Fruit fly (Drosophila melanogaster) whole organism, embryonic: ENCODE measurements around the gene CG43693.

Experiments
- Awh ChIP-seq: fragments of 200-800 bp; sonication (Bioruptor generic); IDR thresholded peaks from 2 replicates; pipeline ENCODE4, ENCODE4 v1.3.6; 2022; ENCODE audit warnings: missing biosample characterization, missing genetic modification characterization
- BEAF-32 ChIP-seq: fragments of 200-800 bp; sonication (Bioruptor generic); optimal IDR thresholded peaks from 3 replicates; lab custom pipeline; 2017; ENCODE audit warnings: missing biosample characterization, missing genetic modification characterization, mild to moderate bottlenecking, moderate library complexity, missing genetic modification reagents
- CG10979 ChIP-seq: fragments of 200-800 bp; sonication (Bioruptor generic); optimal IDR thresholded peaks from 2 replicates; lab custom pipeline; 2018; ENCODE audit warnings: missing biosample characterization, mild to moderate bottlenecking, missing genetic modification characterization, moderate library complexity
- CG11247 ChIP-seq: fragments of 200-800 bp; sonication (Bioruptor generic); IDR thresholded peaks from 2 replicates; pipeline ENCODE4 v1.3.6; 2022; ENCODE audit warnings: missing biosample characterization, missing genetic modification characterization
- CG12071 ChIP-seq: fragments of 200-800 bp; sonication (Bioruptor generic); optimal IDR thresholded peaks from 3 replicates; lab custom pipeline; 2018; ENCODE audit warnings: missing biosample characterization, mild to moderate bottlenecking, missing genetic modification characterization
- CG1602 ChIP-seq: fragments of 200-800 bp; sonication (Bioruptor generic); optimal IDR thresholded peaks from 3 replicates; lab custom pipeline; 2016; ENCODE audit warnings: missing biosample characterization, missing genetic modification characterization
- CG17802 ChIP-seq: fragments of 200-800 bp; sonication (Bioruptor generic); optimal IDR thresholded peaks from 2 replicates; lab custom pipeline; 2018; ENCODE audit warnings: missing biosample characterization, mild to moderate bottlenecking, missing genetic modification characterization, moderate library complexity
- CG3065 ChIP-seq: fragments of 200-800 bp; sonication (Bioruptor generic); optimal IDR thresholded peaks from 2 replicates; lab custom pipeline; 2016; ENCODE audit warnings: missing biosample characterization, missing genetic modification characterization
- CG31441 ChIP-seq: fragments of 200-800 bp; sonication (Bioruptor generic); IDR thresholded peaks from 2 replicates; pipeline ENCODE4 v1.3.6; 2022; ENCODE audit warnings: missing biosample characterization, missing genetic modification characterization
- CG3726 ChIP-seq: fragments of 200-800 bp; sonication (Bioruptor generic); IDR thresholded peaks from 3 replicates; pipeline ENCODE4, ENCODE4 v1.3.6; 2022; ENCODE audit warnings: missing biosample characterization, missing genetic modification characterization
- CG4424 ChIP-seq: fragments of 200-800 bp; sonication (Bioruptor generic); optimal IDR thresholded peaks from 3 replicates; lab custom pipeline; 2016; ENCODE audit warnings: missing biosample characterization, missing genetic modification characterization
- CG4820 ChIP-seq: fragments of 200-800 bp; sonication (Bioruptor generic); optimal IDR thresholded peaks from 3 replicates; lab custom pipeline; 2016; ENCODE audit warnings: missing biosample characterization, missing genetic modification characterization
- CG5245 ChIP-seq: fragments of 200-800 bp; sonication (Bioruptor generic); optimal IDR thresholded peaks from 3 replicates; lab custom pipeline; 2016; ENCODE audit warnings: missing biosample characterization, missing genetic modification characterization
- CG7372 ChIP-seq: fragments of 200-800 bp; sonication (Bioruptor generic); IDR thresholded peaks from 2 replicates; pipeline ENCODE4 v1.3.6; 2022; ENCODE audit warnings: missing biosample characterization, missing genetic modification characterization
- CG7839 ChIP-seq: fragments of 200-800 bp; sonication (Bioruptor generic); optimal IDR thresholded peaks from 3 replicates; lab custom pipeline; 2018; ENCODE audit warnings: missing biosample characterization, mild to moderate bottlenecking, missing genetic modification characterization, moderate library complexity
- CG8290 ChIP-seq, 3 experiments: fragments of 200-800 bp; sonication (Bioruptor generic); optimal IDR thresholded peaks; 2 replicates each; lab custom pipeline; 2016 to 2019; ENCODE audit warnings: missing biosample characterization in 3 of 3, missing genetic modification characterization in 3 of 3, mild to moderate bottlenecking in 2 of 3, moderate library complexity in 1 of 3
- CG8388 ChIP-seq: fragments of 200-800 bp; sonication (Bioruptor generic); optimal IDR thresholded peaks from 2 replicates; lab custom pipeline; 2019; ENCODE audit warnings: missing biosample characterization, mild to moderate bottlenecking, missing genetic modification characterization, moderate library complexity
- CG9932 ChIP-seq: fragments of 200-800 bp; sonication (Bioruptor generic); IDR thresholded peaks from 2 replicates; pipeline ENCODE4 v1.3.6; 2022; ENCODE audit warnings: missing biosample characterization, missing genetic modification characterization
- CTCF ChIP-seq: fragments of 200-800 bp; sonication (Bioruptor generic); optimal IDR thresholded peaks from 2 replicates; lab custom pipeline; 2017; ENCODE audit warnings: missing biosample characterization, mild to moderate bottlenecking, missing genetic modification characterization, moderate library complexity
- Dip2 ChIP-seq: fragments of 200-800 bp; sonication (Bioruptor generic); IDR thresholded peaks from 2 replicates; pipeline ENCODE4 v1.3.6; 2022; ENCODE audit warnings: missing biosample characterization, missing genetic modification characterization
- Ets97D ChIP-seq: fragments of 200-800 bp; sonication (Bioruptor generic); optimal IDR thresholded peaks from 3 replicates; lab custom pipeline; 2016; ENCODE audit warnings: missing biosample characterization, missing genetic modification characterization
- Fer1 ChIP-seq: fragments of 200-800 bp; sonication (Bioruptor generic); optimal IDR thresholded peaks from 2 replicates; lab custom pipeline; 2017; ENCODE audit warnings: missing biosample characterization, mild to moderate bottlenecking, missing genetic modification characterization
- HLH3B ChIP-seq: fragments of 200-800 bp; sonication (Bioruptor generic); IDR thresholded peaks from 2 replicates; pipeline ENCODE4 v1.3.6; 2022; ENCODE audit warnings: missing biosample characterization, missing genetic modification characterization
- Lhr ChIP-seq: fragments of 200-800 bp; sonication (Bioruptor generic); optimal IDR thresholded peaks from 3 replicates; lab custom pipeline; 2017; ENCODE audit warnings: mild to moderate bottlenecking, missing biosample characterization, missing genetic modification reagents, missing genetic modification characterization
- Max ChIP-seq: fragments of 200-800 bp; sonication (Bioruptor generic); optimal IDR thresholded peaks from 2 replicates; lab custom pipeline; 2016; ENCODE audit warnings: missing biosample characterization, mild to moderate bottlenecking, missing genetic modification characterization
- Meics ChIP-seq: fragments of 200-800 bp; sonication (Bioruptor generic); optimal IDR thresholded peaks from 2 replicates; lab custom pipeline; 2017; ENCODE audit warnings: missing biosample characterization, mild to moderate bottlenecking, missing genetic modification characterization
- Optix ChIP-seq: fragments of 200-800 bp; sonication (Bioruptor generic); IDR thresholded peaks from 3 replicates; pipeline ENCODE4 v1.3.6; 2022; ENCODE audit warnings: missing biosample characterization, missing genetic modification characterization
- Taf1 ChIP-seq: fragments of 200-800 bp; sonication (Bioruptor generic); IDR thresholded peaks from 2 replicates; pipeline ENCODE4 v1.3.6; 2022; ENCODE audit warnings: missing biosample characterization, missing genetic modification characterization
- Tbp ChIP-seq: fragments of >200 bp; optimal IDR thresholded peaks from 2 replicates; lab custom pipeline; 2018; ENCODE audit warnings: missing biosample characterization, missing genetic modification characterization
- bigmax ChIP-seq: fragments of 200-800 bp; sonication (Bioruptor generic); optimal IDR thresholded peaks from 2 replicates; lab custom pipeline; 2018; ENCODE audit warnings: missing biosample characterization, mild to moderate bottlenecking, missing genetic modification characterization
- ci ChIP-seq: fragments of 200-800 bp; sonication (Bioruptor generic); IDR thresholded peaks from 3 replicates; pipeline ENCODE4 v1.3.6; 2022; ENCODE audit warnings: missing biosample characterization, missing genetic modification characterization
- da ChIP-seq: fragments of 200-800 bp; sonication (Bioruptor generic); optimal IDR thresholded peaks from 2 replicates; lab custom pipeline; 2016; ENCODE audit warnings: missing biosample characterization, missing genetic modification characterization
- ems ChIP-seq: fragments of 200-800 bp; sonication (Bioruptor generic); optimal IDR thresholded peaks from 3 replicates; lab custom pipeline; 2016; ENCODE audit warnings: missing biosample characterization, missing genetic modification characterization
- eyg ChIP-seq: fragments of 200-800 bp; sonication (Bioruptor generic); optimal IDR thresholded peaks from 3 replicates; lab custom pipeline; 2016; ENCODE audit warnings: missing biosample characterization, missing genetic modification characterization
- fd96Cb ChIP-seq: fragments of 200-800 bp; sonication (Bioruptor generic); optimal IDR thresholded peaks from 2 replicates; lab custom pipeline; 2018; ENCODE audit warnings: missing biosample characterization, mild to moderate bottlenecking, missing genetic modification characterization, moderate library complexity
- gcm ChIP-seq: fragments of 200-800 bp; sonication (Bioruptor generic); optimal IDR thresholded peaks from 2 replicates; lab custom pipeline; 2019; ENCODE audit warnings: missing biosample characterization, mild to moderate bottlenecking, missing genetic modification characterization, moderate library complexity
- gcm2 ChIP-seq: fragments of 200-800 bp; sonication (Bioruptor generic); optimal IDR thresholded peaks from 2 replicates; lab custom pipeline; 2016; ENCODE audit warnings: missing biosample characterization, missing genetic modification characterization
- hbn ChIP-seq: fragments of 200-800 bp; sonication (Bioruptor generic); IDR thresholded peaks from 2 replicates; pipeline ENCODE4 v1.3.6; 2022; ENCODE audit warnings: missing biosample characterization, missing genetic modification characterization; ENCODE audit not compliant: partially characterized antibody
- hth ChIP-seq: fragments of >200 bp; optimal IDR thresholded peaks from 2 replicates; lab custom pipeline; 2017; ENCODE audit warnings: inconsistent platforms
- jing ChIP-seq: fragments of 200-800 bp; sonication (Bioruptor generic); optimal IDR thresholded peaks from 2 replicates; lab custom pipeline; 2018; ENCODE audit warnings: missing biosample characterization, mild to moderate bottlenecking, missing genetic modification characterization
- kah ChIP-seq: fragments of 200-800 bp; sonication (Bioruptor generic); optimal IDR thresholded peaks from 2 replicates; lab custom pipeline; 2018; ENCODE audit warnings: missing biosample characterization, mild to moderate bottlenecking, missing genetic modification characterization
- lmd ChIP-seq: fragments of 200-800 bp; sonication (Bioruptor generic); IDR thresholded peaks from 2 replicates; pipeline ENCODE4 v1.3.6; 2022; ENCODE audit warnings: missing biosample characterization, missing genetic modification characterization
- lola ChIP-seq, 3 experiments: fragments of >200 bp in 2 of 3; fragments of 200-800 bp in 1 of 3; sonication (Bioruptor generic) in 1 of 3; optimal IDR thresholded peaks; 2 replicates each; lab custom pipeline; 2017 to 2019; ENCODE audit warnings: missing biosample characterization in 3 of 3, missing genetic modification characterization in 3 of 3, mild to moderate bottlenecking in 1 of 3, moderate library complexity in 1 of 3
- nerfin-2 ChIP-seq: fragments of 200-800 bp; sonication (Bioruptor generic); IDR thresholded peaks from 2 replicates; pipeline ENCODE4 v1.3.6; 2022; ENCODE audit warnings: missing biosample characterization, missing genetic modification characterization; ENCODE audit not compliant: partially characterized antibody
- pan ChIP-seq, 4 experiments: fragments of >200 bp in 3 of 4; fragments of 200-800 bp in 1 of 4; sonication (Bioruptor generic) in 1 of 4; optimal IDR thresholded peaks in 3 of 4; IDR thresholded peaks in 1 of 4; 2 replicates each; pipeline versions ENCODE4 v1.3.6 to Lab custom; 2017 to 2022; ENCODE audit warnings: missing biosample characterization in 2 of 4, missing genetic modification characterization in 2 of 4, mixed read lengths in 1 of 4
- pita ChIP-seq: fragments of 200-800 bp; sonication (Bioruptor generic); optimal IDR thresholded peaks from 2 replicates; lab custom pipeline; 2017; ENCODE audit warnings: missing biosample characterization, mild to moderate bottlenecking, missing genetic modification characterization
- repo ChIP-seq: fragments of 200-800 bp; sonication (Bioruptor generic); optimal IDR thresholded peaks from 2 replicates; lab custom pipeline; 2016; ENCODE audit warnings: missing biosample characterization, missing genetic modification characterization
- row ChIP-seq: fragments of 200-800 bp; sonication (Bioruptor generic); IDR thresholded peaks from 3 replicates; pipeline ENCODE4 v1.3.6; 2022; ENCODE audit warnings: missing biosample characterization, missing genetic modification characterization
- run ChIP-seq: fragments of 200-800 bp; sonication (Bioruptor generic); optimal IDR thresholded peaks from 3 replicates; lab custom pipeline; 2018; ENCODE audit warnings: missing biosample characterization, mild to moderate bottlenecking, missing genetic modification characterization
- tio ChIP-seq: fragments of 200-800 bp; sonication (Bioruptor generic); optimal IDR thresholded peaks from 2 replicates; lab custom pipeline; 2017; ENCODE audit warnings: missing biosample characterization, missing genetic modification characterization, inconsistent platforms

The CG43693 gene

DNA sequence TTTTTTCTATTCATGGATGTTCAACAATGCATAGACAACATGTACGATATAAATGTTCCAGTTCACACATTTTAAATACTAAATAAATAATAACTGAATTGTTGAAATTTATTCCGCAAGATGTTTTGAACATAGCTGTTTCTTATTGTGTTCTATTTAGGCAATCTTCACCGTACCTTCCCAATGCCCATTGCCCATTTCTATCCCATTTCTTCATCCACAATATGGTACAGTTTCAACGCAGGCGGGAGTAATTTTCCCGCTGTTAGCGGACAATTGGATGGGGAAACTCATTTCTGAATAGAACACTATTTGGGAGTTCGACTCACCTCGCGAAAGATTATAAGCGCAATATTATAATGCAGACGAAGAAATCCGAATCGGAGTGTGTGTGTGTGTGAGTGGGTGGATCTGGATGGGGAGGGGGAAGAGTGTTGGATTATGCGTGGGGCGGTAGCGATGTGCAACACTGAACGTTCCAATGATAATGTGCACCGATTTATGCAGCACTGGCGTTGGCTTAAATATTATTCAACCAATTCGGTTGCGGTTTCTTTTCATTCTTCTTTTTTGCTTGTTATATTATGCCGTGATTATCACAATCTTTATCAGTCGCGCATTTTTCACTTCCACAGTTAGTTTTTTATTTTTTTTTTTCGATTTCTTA lies 40.9 kb upstream of the CG43693 start (continued):
- TF ChIP-seq CG3726 (GFP tag; lab: Robert Waterston, UW) (no peak), CG17802 (tag; lab: Kevin White, UChicago) (peak; percentile 12), Ets97D (GFP tag; lab: Kevin White, UChicago) (peak; percentile 63), CG8290 (GFP tag; optimal IDR thresholded peaks at IDR 0.05; lab: Kevin White, UChicago) (peak; percentile 80), CG8290 (tag; optimal IDR thresholded peaks at IDR 0.05; lab: Kevin White, UChicago) (peak; percentile 55 to 78), CG3065 (GFP tag; lab: Kevin White, UChicago) (peak; percentile 34), CTCF (GFP tag; lab: Kevin White, UChicago) (no peak), CG7372 (GFP tag; lab: Robert Waterston, UW) (no peak), kah (GFP tag; lab: Kevin White, UChicago) (no peak), lmd (GFP tag; lab: Robert Waterston, UW) (peak; percentile 35), jing (no peak), eyg (GFP tag; lab: Kevin White, UChicago) (peak; percentile 27), Lhr (no peak), Fer1 (GFP tag; lab: Kevin White, UChicago) (no peak), gcm2 (GFP tag; lab: Kevin White, UChicago) (no peak), CG12071 (GFP tag; lab: Kevin White, UChicago) (no peak), Awh (GFP tag; lab: Robert Waterston, UW) (no peak), bigmax (GFP tag; lab: Kevin White, UChicago) (no peak), CG4820 (GFP tag; lab: Kevin White, UChicago) (peak; percentile 39), Optix (GFP tag; lab: Robert Waterston, UW) (no peak), Meics (peak; percentile 41), gcm (GFP tag; lab: Kevin White, UChicago) (no peak), Taf1 (GFP tag; lab: Robert Waterston, UW) (0 out of 2 replicates have a peak, but pooled peaks have one; percentile 21), Tbp (GFP tag; lab: Kevin White, UChicago) (no peak), run (no peak), CG11247 (GFP tag; lab: Robert Waterston, UW) (peak; percentile 68), CG7839 (peak; percentile 43), CG5245 (GFP tag; lab: Kevin White, UChicago) (peak; percentile 29), CG8388 (GFP tag; lab: Kevin White, UChicago) (no peak), nerfin-2 (GFP tag; lab: Robert Waterston, UW) (no peak), CG4424 (peak; percentile 51), ci (peak; percentile 77; the same call in 2 of the 3 replicates), HLH3B (GFP tag; lab: Robert Waterston, UW) (no peak), CG9932 (peak; percentile 53), da (GFP tag; lab: Kevin White, UChicago) (no peak), ems (peak; percentile 41), repo (GFP tag; lab: Kevin White, UChicago) (peak; percentile 56), fd96Cb (tag; lab: Kevin White, UChicago) (no peak), CG1602 (GFP tag; lab: Kevin White, UChicago) (peak; percentile 9), pita (no peak), hth (no peak), pan (optimal IDR thresholded peaks at IDR 0.05; lab: Kevin White, UChicago) (no peak), pan (GFP tag; optimal IDR thresholded peaks at IDR 0.05 in 1 of 2, IDR thresholded peaks at IDR 0.05 in 1 of 2) (peak in 1 of 2 experiments; percentile 64), tio (GFP tag; lab: Kevin White, UChicago) (no peak), BEAF-32 (GFP tag; lab: Kevin White, UChicago) (peak; percentile 1), Dip2 (no peak), lola (GFP tag; optimal IDR thresholded peaks at IDR 0.05; lab: Kevin White, UChicago) (no peak), CG31441 (GFP tag; lab: Robert Waterston, UW) (no peak), row (no peak; the same call in 1 of the 3 replicates), Max (GFP tag; lab: Kevin White, UChicago) (peak; percentile 7), CG10979 (tag; lab: Kevin White, UChicago) (peak; percentile 23), hbn (GFP tag; lab: Robert Waterston, UW) (no peak; the same call in 1 of the 2 replicates)
